Worm (Caenorhabditis elegans): ENCODE results near the gene xbx-4.

DNA sequence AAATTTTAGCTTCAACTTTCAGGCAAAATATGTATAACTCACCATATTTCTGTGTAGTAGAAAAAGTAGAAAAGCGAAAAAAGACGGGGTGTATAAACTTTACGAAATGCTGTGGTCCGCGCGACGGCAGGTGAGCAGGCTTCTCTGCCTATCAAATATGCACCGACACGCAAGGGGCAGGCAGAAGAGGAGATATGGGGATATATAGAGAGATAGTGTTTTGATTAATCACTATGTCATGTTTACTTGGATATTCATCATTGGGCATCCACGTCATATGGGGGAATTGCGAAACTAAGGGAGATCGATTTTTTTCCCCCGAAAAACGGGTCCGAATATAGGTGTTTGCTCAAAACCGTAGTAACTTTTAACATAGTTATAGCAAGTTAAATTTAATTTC is 44.6 kb downstream of the xbx-4 start, which contains the start of gene gcy-37:
- no peak for TF ChIP-seq tbx-7 (tag; optimal IDR thresholded peaks at IDR 0.05)
- TF ChIP-seq pax-1 (tag; optimal IDR thresholded peaks at IDR 0.05), result no peak
- no peak for TF ChIP-seq elt-4 (tag; optimal IDR thresholded peaks at IDR 0.05)
- TF ChIP-seq lin-11 (tag; optimal IDR thresholded peaks at IDR 0.05), result no peak
- no peak for TF ChIP-seq pros-1 (tag; optimal IDR thresholded peaks at IDR 0.05)
- TF ChIP-seq ets-4 (tag; optimal IDR thresholded peaks at IDR 0.05), result no peak
- TF ChIP-seq ama-1 (optimal IDR thresholded peaks at IDR 0.05), result no peak
- no peak for TF ChIP-seq T23F11.4 (GFP tag; optimal IDR thresholded peaks at IDR 0.05)
- no peak for TF ChIP-seq ceh-14 (tag; optimal IDR thresholded peaks at IDR 0.05)
- no peak for TF ChIP-seq ceh-2 (tag; optimal IDR thresholded peaks at IDR 0.05)

Data from whole organism, late embryonic.